Worm (Caenorhabditis elegans): ENCODE measurements around the gene tars-1.
A peak's percentile ranks its signal among the peaks of the same experiment; 100 is the strongest.

Gene tars-1

ce11 chrII:11658854-11659253, 36.6 kb downstream of the tars-1 start (continued):
- TF ChIP-seq gei-17 (GFP tag; optimal IDR thresholded peaks at IDR 0.05) (no peak), zim-3 (tag; optimal IDR thresholded peaks at IDR 0.05) (no peak)

ce11 chrII:11657079-11657478, 38.4 kb downstream of the tars-1 start, which contains the start of gene nep-1:
Gene nep-1 (minus strand): TSS chrII:11657179.
- no peak for TF ChIP-seq athp-1 (tag; optimal IDR thresholded peaks at IDR 0.05)
- no peak for TF ChIP-seq F10E7.11 (tag; optimal IDR thresholded peaks at IDR 0.05)
- TF ChIP-seq ceh-40 (GFP tag; IDR thresholded peaks at IDR 0.05) = no peak
- no peak for TF ChIP-seq F57A8.1 (GFP tag; optimal IDR thresholded peaks at IDR 0.05)
- no peak for TF ChIP-seq F39B2.1 (GFP tag; IDR thresholded peaks at IDR 0.05)
- no peak for TF ChIP-seq sptf-2 (GFP tag; optimal IDR thresholded peaks at IDR 0.05)
- no peak for TF ChIP-seq aptf-3 (GFP tag; IDR thresholded peaks at IDR 0.05)
- TF ChIP-seq ccch-3 (GFP tag; optimal IDR thresholded peaks at IDR 0.05) = no peak
- TF ChIP-seq ceh-27 (GFP tag; optimal IDR thresholded peaks at IDR 0.05) = no peak
- no peak for TF ChIP-seq egrh-3 (GFP tag; IDR thresholded peaks at IDR 0.05)

ce11 chrII:11652679-11653174, 42.7 kb downstream of the tars-1 start, which contains the start of the genes rad-23 and rpn-12:
Gene rad-23 (minus strand): TSS chrII:11652729.
Gene rpn-12 (plus strand): TSS chrII:11653124.
- no peak for TF ChIP-seq F57C9.4 (tag; optimal IDR thresholded peaks at IDR 0.05)
- no peak for TF ChIP-seq ztf-22 (GFP tag; optimal IDR thresholded peaks at IDR 0.05)
- peak; percentile 28 for TF ChIP-seq attf-5 (GFP tag; optimal IDR thresholded peaks at IDR 0.05)
- no peak for TF ChIP-seq lsl-1 (GFP tag; optimal IDR thresholded peaks at IDR 0.05)
- TF ChIP-seq lsy-27 (tag; optimal IDR thresholded peaks at IDR 0.05; ENCODE audit: borderline replicate concordance, insufficient read depth) = no peak
- TF ChIP-seq lin-54 (GFP tag; optimal IDR thresholded peaks at IDR 0.05) = peak; percentile 33
- peak; percentile 18 for TF ChIP-seq nhr-80 (tag; optimal IDR thresholded peaks at IDR 0.05)
- TF ChIP-seq F23B12.7 (tag; optimal IDR thresholded peaks at IDR 0.05; ENCODE audit: insufficient read depth) = peak; percentile 4
- TF ChIP-seq snpc-1.1 (tag; optimal IDR thresholded peaks at IDR 0.05; ENCODE audit: insufficient read depth) = no peak
- no peak for TF ChIP-seq nhr-120 (GFP tag; IDR thresholded peaks at IDR 0.05)
- TF ChIP-seq F49E8.2 (tag; optimal IDR thresholded peaks at IDR 0.05; ENCODE audit: insufficient read depth) = no peak
- TF ChIP-seq F57A8.1 (GFP tag; optimal IDR thresholded peaks at IDR 0.05) = no peak
- TF ChIP-seq ztf-26 (tag; optimal IDR thresholded peaks at IDR 0.05) = no peak
- peak; percentile 83 for TF ChIP-seq F33H1.4 (GFP tag; IDR thresholded peaks at IDR 0.05)
- no peak for TF ChIP-seq bed-2 (GFP tag; IDR thresholded peaks at IDR 0.05)
- no peak for TF ChIP-seq fkh-3 (tag; optimal IDR thresholded peaks at IDR 0.05)
- TF ChIP-seq B0019.2 (GFP tag; conservative IDR thresholded peaks at IDR 0.05) = no peak
- no peak for TF ChIP-seq nhr-90 (tag; optimal IDR thresholded peaks at IDR 0.05)
- TF ChIP-seq atf-7 (tag; optimal IDR thresholded peaks at IDR 0.05) = no peak
- no peak for TF ChIP-seq aptf-3 (GFP tag; IDR thresholded peaks at IDR 0.05)
- TF ChIP-seq F10E7.11 (tag; optimal IDR thresholded peaks at IDR 0.05) = no peak
- TF ChIP-seq lin-35 (GFP tag; optimal IDR thresholded peaks at IDR 0.05) = peak in 1 of 3 experiments; percentile 35
- no peak for TF ChIP-seq rpc-1 (optimal IDR thresholded peaks at IDR 0.05)
- no peak for TF ChIP-seq rpc-1 (tag; optimal IDR thresholded peaks at IDR 0.05)
- TF ChIP-seq mcd-1 (GFP tag; IDR thresholded peaks at IDR 0.05) = no peak
- TF ChIP-seq Y67H2A.10 (GFP tag; conservative IDR thresholded peaks at IDR 0.05) = no peak
- TF ChIP-seq nfya-1 (tag; optimal IDR thresholded peaks at IDR 0.05; ENCODE audit: borderline replicate concordance, insufficient read depth) = no peak
- TF ChIP-seq B0336.3 (GFP tag; IDR thresholded peaks at IDR 0.05) = no peak
- no peak for TF ChIP-seq T07F8.4 (tag; optimal IDR thresholded peaks at IDR 0.05)
- no peak for TF ChIP-seq dpl-1 (GFP tag; optimal IDR thresholded peaks at IDR 0.05)
- no peak for TF ChIP-seq mel-28 (tag; optimal IDR thresholded peaks at IDR 0.05; ENCODE audit: borderline replicate concordance)
- TF ChIP-seq Y53G8AR.9 (GFP tag; conservative IDR thresholded peaks at IDR 0.05) = no peak
- no peak for TF ChIP-seq cebp-1 (GFP tag; IDR thresholded peaks at IDR 0.05)
- TF ChIP-seq cebp-1 (tag; optimal IDR thresholded peaks at IDR 0.05) = peak; percentile 15
- no peak for TF ChIP-seq K12H6.12 (tag; optimal IDR thresholded peaks at IDR 0.05)
- no peak for TF ChIP-seq hlh-26 (GFP tag; conservative IDR thresholded peaks at IDR 0.05)
- TF ChIP-seq xnd-1 (tag; optimal IDR thresholded peaks at IDR 0.05) = no peak

All from whole organism, young adult.